Fruit fly (Drosophila melanogaster) whole organism, prepupa: ENCODE measurements around the gene Lkr.

Source experiments
- Blimp-1 ChIP-seq: fragments of 200-800 bp; sonication (Bioruptor generic); optimal IDR thresholded peaks from 3 replicates; lab custom pipeline; 2017; ENCODE audit warnings: missing biosample characterization, missing genetic modification characterization, mild to moderate bottlenecking, moderate library complexity, missing genetic modification reagents
- CG10669 ChIP-seq: fragments of 200-800 bp; sonication (Bioruptor generic); optimal IDR thresholded peaks from 3 replicates; lab custom pipeline; 2018; ENCODE audit warnings: missing biosample characterization, mild to moderate bottlenecking, missing genetic modification characterization, moderate library complexity
- CG11762 ChIP-seq: fragments of 200-800 bp; sonication (Bioruptor generic); optimal IDR thresholded peaks from 3 replicates; lab custom pipeline; 2016; ENCODE audit warnings: missing biosample characterization, missing genetic modification characterization; ENCODE audit not compliant: insufficient read depth
- CG11902 ChIP-seq: fragments of 200-800 bp; sonication (Bioruptor generic); optimal IDR thresholded peaks from 3 replicates; lab custom pipeline; 2016; ENCODE audit warnings: missing biosample characterization, missing genetic modification characterization
- CG15336 ChIP-seq: fragments of 200-800 bp; sonication (Bioruptor generic); IDR thresholded peaks from 2 replicates; pipeline ENCODE4 v1.3.6; 2022; ENCODE audit warnings: missing biosample characterization, missing genetic modification characterization
- CG1621 ChIP-seq: fragments of 200-800 bp; sonication (Bioruptor generic); optimal IDR thresholded peaks from 3 replicates; lab custom pipeline; 2018; ENCODE audit warnings: missing biosample characterization, mild to moderate bottlenecking, missing genetic modification characterization
- CG16779 ChIP-seq: fragments of 200-800 bp; sonication (Bioruptor generic); optimal IDR thresholded peaks from 3 replicates; lab custom pipeline; 2017; ENCODE audit warnings: missing biosample characterization, mild to moderate bottlenecking, missing genetic modification characterization
- CG31627 ChIP-seq: fragments of 200-800 bp; sonication (Bioruptor generic); optimal IDR thresholded peaks from 3 replicates; lab custom pipeline; 2016; ENCODE audit warnings: missing biosample characterization, missing genetic modification characterization
- CG34406 ChIP-seq: fragments of 200-800 bp; sonication (Bioruptor generic); optimal IDR thresholded peaks from 3 replicates; lab custom pipeline; 2016; ENCODE audit warnings: missing biosample characterization, missing genetic modification characterization
- CG3919 ChIP-seq: fragments of 200-800 bp; sonication (Bioruptor generic); optimal IDR thresholded peaks from 3 replicates; lab custom pipeline; 2016; ENCODE audit warnings: missing biosample characterization, missing genetic modification characterization
- CG6276 ChIP-seq: fragments of 200-800 bp; sonication (Bioruptor generic); optimal IDR thresholded peaks from 2 replicates; lab custom pipeline; 2017; ENCODE audit warnings: missing biosample characterization, mild to moderate bottlenecking, missing genetic modification characterization
- CG7368 ChIP-seq: fragments of 200-800 bp; sonication (Bioruptor generic); optimal IDR thresholded peaks from 3 replicates; lab custom pipeline; 2016; ENCODE audit warnings: missing biosample characterization, missing genetic modification characterization
- CG8119 ChIP-seq: fragments of 200-800 bp; sonication (Bioruptor generic); IDR thresholded peaks from 3 replicates; pipeline ENCODE4 v1.3.6; 2022; ENCODE audit warnings: missing biosample characterization, missing genetic modification characterization
- Eip75B ChIP-seq: fragments of 200-800 bp; sonication (Bioruptor generic); optimal IDR thresholded peaks from 3 replicates; lab custom pipeline; 2016; ENCODE audit warnings: missing biosample characterization, missing genetic modification characterization
- Eip78C ChIP-seq: fragments of 200-800 bp; sonication (Bioruptor generic); peaks from one replicate; lab custom pipeline; 2016; ENCODE audit warnings: missing biosample characterization, missing genetic modification characterization
- Ets21C ChIP-seq: fragments of 200-800 bp; sonication (Bioruptor generic); optimal IDR thresholded peaks from 3 replicates; lab custom pipeline; 2016; ENCODE audit warnings: missing biosample characterization, missing genetic modification characterization
- Gug ChIP-seq: fragments of 200-800 bp; sonication (Bioruptor generic); IDR thresholded peaks from 2 replicates; pipeline ENCODE4 v1.3.6; 2022; ENCODE audit warnings: missing biosample characterization, missing genetic modification characterization
- Hr4 ChIP-seq: fragments of 200-800 bp; sonication (Bioruptor generic); optimal IDR thresholded peaks from 3 replicates; lab custom pipeline; 2016; ENCODE audit warnings: missing biosample characterization, missing genetic modification characterization
- Lpt ChIP-seq: fragments of 200-800 bp; sonication (Bioruptor generic); optimal IDR thresholded peaks from 3 replicates; lab custom pipeline; 2016; ENCODE audit warnings: missing biosample characterization, missing genetic modification characterization
- Met ChIP-seq: fragments of 200-800 bp; sonication (Bioruptor generic); optimal IDR thresholded peaks from 3 replicates; lab custom pipeline; 2016; ENCODE audit warnings: missing biosample characterization, missing genetic modification characterization
- Smox ChIP-seq: fragments of 200-800 bp; sonication (Bioruptor generic); optimal IDR thresholded peaks from 3 replicates; lab custom pipeline; 2016; ENCODE audit warnings: missing biosample characterization, missing genetic modification characterization
- Sox102F ChIP-seq: fragments of 200-800 bp; sonication (Bioruptor generic); optimal IDR thresholded peaks from 2 replicates; lab custom pipeline; 2016; ENCODE audit warnings: missing biosample characterization, mild to moderate bottlenecking, missing genetic modification characterization
- Sox15 ChIP-seq: fragments of 200-800 bp; sonication (Bioruptor generic); optimal IDR thresholded peaks from 3 replicates; lab custom pipeline; 2016; ENCODE audit warnings: missing biosample characterization, missing genetic modification characterization
- achi ChIP-seq: fragments of 200-800 bp; sonication (Bioruptor generic); optimal IDR thresholded peaks from 3 replicates; lab custom pipeline; 2016; ENCODE audit warnings: missing biosample characterization, missing genetic modification characterization
- acj6 ChIP-seq: fragments of 200-800 bp; sonication (Bioruptor generic); optimal IDR thresholded peaks from 3 replicates; lab custom pipeline; 2016; ENCODE audit warnings: missing biosample characterization, missing genetic modification characterization
- dac ChIP-seq: fragments of 200-800 bp; sonication (Bioruptor generic); optimal IDR thresholded peaks from 2 replicates; lab custom pipeline; 2017; ENCODE audit warnings: missing biosample characterization, mild to moderate bottlenecking, missing genetic modification characterization
- dsx ChIP-seq: fragments of 200-800 bp; optimal IDR thresholded peaks from 3 replicates; lab custom pipeline; 2019; ENCODE audit warnings: missing biosample characterization, mild to moderate bottlenecking, missing genetic modification characterization, moderate library complexity; ENCODE audit not compliant: poor library complexity, severe bottlenecking
- esn ChIP-seq: fragments of 200-800 bp; sonication (Bioruptor generic); optimal IDR thresholded peaks from 2 replicates; lab custom pipeline; 2016; ENCODE audit warnings: missing biosample characterization, mild to moderate bottlenecking, missing genetic modification characterization, moderate library complexity
- fd59A ChIP-seq: fragments of 200-800 bp; sonication (Bioruptor generic); optimal IDR thresholded peaks from 2 replicates; lab custom pipeline; 2017; ENCODE audit warnings: missing biosample characterization, mild to moderate bottlenecking, missing genetic modification characterization, missing genetic modification reagents
- fkh ChIP-seq: fragments of 200-800 bp; sonication (Bioruptor generic); optimal IDR thresholded peaks from 3 replicates; lab custom pipeline; 2017; ENCODE audit warnings: missing biosample characterization, mild to moderate bottlenecking, missing genetic modification characterization, moderate library complexity
- lz ChIP-seq: fragments of 200-800 bp; sonication (Bioruptor generic); optimal IDR thresholded peaks from 3 replicates; lab custom pipeline; 2016; ENCODE audit warnings: missing biosample characterization, missing genetic modification characterization
- net ChIP-seq: fragments of 200-800 bp; sonication (Bioruptor generic); optimal IDR thresholded peaks from 3 replicates; lab custom pipeline; 2016; ENCODE audit warnings: missing biosample characterization, missing genetic modification characterization
- salr ChIP-seq, 2 experiments: fragments of 200-800 bp; sonication (Bioruptor generic); optimal IDR thresholded peaks; 3 replicates each; lab custom pipeline; 2016 to 2018; ENCODE audit warnings: missing biosample characterization in 2 of 2, missing genetic modification characterization in 2 of 2, mild to moderate bottlenecking in 1 of 2
- spab ChIP-seq: fragments of 200-800 bp; sonication (Bioruptor generic); optimal IDR thresholded peaks from 2 replicates; lab custom pipeline; 2017; ENCODE audit warnings: missing biosample characterization, mild to moderate bottlenecking, missing genetic modification characterization, missing genetic modification reagents
- topi ChIP-seq: fragments of 200-800 bp; sonication (Bioruptor generic); optimal IDR thresholded peaks from 3 replicates; lab custom pipeline; 2016; ENCODE audit warnings: missing biosample characterization, missing genetic modification characterization
- vri ChIP-seq: fragments of 200-800 bp; sonication (Bioruptor generic); optimal IDR thresholded peaks from 3 replicates; lab custom pipeline; 2016; ENCODE audit warnings: missing biosample characterization, mild to moderate bottlenecking, missing genetic modification characterization

The Lkr gene

DNA sequence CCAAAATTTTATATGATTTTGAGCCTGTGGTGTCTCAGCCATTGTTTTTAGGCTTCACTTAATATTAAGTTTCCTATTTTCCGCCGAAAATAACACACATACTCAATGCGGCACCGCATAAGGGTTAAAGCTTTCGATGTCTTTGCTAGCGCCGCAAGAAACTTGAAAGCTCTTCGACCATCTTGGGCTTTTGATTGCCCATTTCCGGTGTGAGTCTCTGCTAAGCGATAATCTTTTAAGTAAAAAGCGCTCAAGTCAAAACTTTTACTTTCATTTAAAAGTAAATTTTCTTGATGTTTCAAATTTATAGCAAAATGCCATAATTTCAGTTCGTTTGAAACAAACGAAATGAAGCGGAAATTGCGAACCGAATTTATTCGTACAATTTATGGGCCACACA, 17.2 kb downstream of the Lkr start (continued):
- TF ChIP-seq CG7368 (GFP tag; lab: Kevin White, UChicago) = peak; percentile 80
- TF ChIP-seq net (GFP tag; lab: Kevin White, UChicago) = peak; percentile 63
- peak; percentile 99 for TF ChIP-seq Blimp-1 (GFP tag; lab: Kevin White, UChicago)
- TF ChIP-seq CG10669 (GFP tag; lab: Kevin White, UChicago) = peak; percentile 60
- TF ChIP-seq Hr4 (GFP tag; lab: Kevin White, UChicago) = peak; percentile 2
- TF ChIP-seq vri (GFP tag; lab: Kevin White, UChicago) = peak; percentile 73
- TF ChIP-seq topi = peak; percentile 79
- peak; percentile 84 for TF ChIP-seq CG3919
- no peak for TF ChIP-seq Gug (GFP tag; lab: Robert Waterston, UW)
- TF ChIP-seq Sox15 (GFP tag; lab: Kevin White, UChicago) = peak; percentile 24
- TF ChIP-seq, all 60 proteins: peak for 42

DNA sequence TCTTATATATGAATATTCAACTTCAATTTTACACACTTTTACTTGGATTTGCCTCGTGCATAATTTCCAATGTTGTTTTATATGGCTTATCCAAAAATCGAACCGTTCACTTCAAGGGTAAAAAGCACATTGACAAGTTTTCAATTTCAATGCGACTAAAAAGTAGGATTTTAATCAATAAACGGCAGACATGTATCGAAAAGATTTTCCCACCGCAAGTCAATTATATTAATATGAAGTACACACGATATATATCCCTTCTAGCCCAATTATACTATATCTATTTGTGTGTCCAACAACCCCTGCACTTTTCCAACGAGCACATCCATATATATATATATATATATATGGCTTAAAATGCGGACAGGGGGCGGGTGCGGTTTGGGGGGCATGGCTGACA, 18.4 kb downstream of the Lkr start, which contains the start of gene CG34342:
Gene CG34342 (minus strand): TSS at position 101 of the 400 bp plus-strand sequence.
- TF ChIP-seq topi (no peak), Lpt (GFP tag; lab: Kevin White, UChicago) (no peak), Eip78C (GFP tag; lab: Kevin White, UChicago) (no peak), CG8119 (GFP tag; lab: Robert Waterston, UW) (no peak), CG15336 (no peak), dsx (GFP tag; lab: Kevin White, UChicago) (no peak), CG11762 (GFP tag; lab: Kevin White, UChicago) (no peak), Smox (GFP tag; lab: Kevin White, UChicago) (no peak), achi (no peak), fd59A (GFP tag; lab: Kevin White, UChicago) (no peak), acj6 (GFP tag; lab: Kevin White, UChicago) (no peak), CG3919 (no peak), CG34406 (GFP tag; lab: Kevin White, UChicago) (no peak), esn (GFP tag; lab: Kevin White, UChicago) (no peak), CG11902 (GFP tag; lab: Kevin White, UChicago) (no peak), CG16779 (tag; lab: Kevin White, UChicago) (no peak), lz (GFP tag; lab: Kevin White, UChicago) (no peak), CG6276 (GFP tag; lab: Kevin White, UChicago) (no peak), dac (no peak)

DNA sequence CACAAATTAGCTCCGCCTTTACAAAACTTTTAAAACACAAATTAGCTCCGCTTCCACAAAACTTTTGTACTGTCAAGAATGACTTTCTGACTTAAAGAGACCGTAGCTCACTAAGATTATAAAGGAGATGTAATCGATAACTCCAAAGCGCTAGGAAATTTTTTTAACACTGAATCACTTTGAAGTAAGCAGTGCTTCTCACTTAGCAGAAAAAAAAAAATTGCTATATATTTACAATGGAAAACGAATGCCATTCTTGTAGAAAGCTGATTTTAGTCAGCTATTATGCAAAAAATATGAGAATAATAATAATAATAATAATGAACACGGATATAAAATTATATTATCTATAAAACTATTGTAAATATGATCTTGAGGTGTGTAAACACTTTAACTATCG, 30.3 kb downstream of the Lkr start, which contains the start of gene blanks:
Gene blanks (minus strand): TSS at position 101 of the 400 bp plus-strand sequence.
- TF ChIP-seq CG15336 = no peak
- TF ChIP-seq Eip75B (GFP tag; lab: Kevin White, UChicago) = no peak
- no peak for TF ChIP-seq CG31627 (GFP tag; lab: Kevin White, UChicago)
- TF ChIP-seq fkh = no peak
- no peak for TF ChIP-seq Eip78C (GFP tag; lab: Kevin White, UChicago)
- no peak for TF ChIP-seq Lpt (GFP tag; lab: Kevin White, UChicago)
- no peak for TF ChIP-seq vri (GFP tag; lab: Kevin White, UChicago)
- TF ChIP-seq Met (GFP tag; lab: Kevin White, UChicago) = no peak
- TF ChIP-seq CG8119 (GFP tag; lab: Robert Waterston, UW) = no peak
- no peak for TF ChIP-seq spab (GFP tag; lab: Kevin White, UChicago)
- no peak for TF ChIP-seq Ets21C
- TF ChIP-seq dsx (GFP tag; lab: Kevin White, UChicago) = no peak
- no peak for TF ChIP-seq esn (GFP tag; lab: Kevin White, UChicago)
- no peak for TF ChIP-seq salr (GFP tag; optimal IDR thresholded peaks at IDR 0.05; lab: Kevin White, UChicago)

DNA sequence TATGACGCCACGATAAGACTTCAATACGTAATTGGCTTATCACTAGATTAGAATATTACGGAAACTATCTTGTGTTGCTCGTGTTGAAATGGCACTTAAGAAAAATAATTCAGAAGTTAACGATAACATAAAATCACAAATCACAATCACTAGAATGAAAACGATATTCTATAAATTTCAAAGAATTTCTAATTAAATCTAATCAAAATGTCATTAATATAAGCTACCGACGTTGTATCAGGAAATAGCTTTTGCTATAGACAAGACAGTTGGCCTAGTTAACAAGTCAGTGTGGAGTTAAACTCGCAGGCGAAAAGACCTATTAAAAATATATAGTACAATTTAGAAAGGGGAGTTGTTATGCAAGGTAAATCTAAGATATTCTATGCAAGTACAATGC, 49.7 kb downstream of the Lkr start, which contains the start of gene CG4835:
Gene CG4835 (plus strand): TSS at position 301 of the 400 bp plus-strand sequence.
- TF ChIP-seq Gug (GFP tag; lab: Robert Waterston, UW) (no peak), CG15336 (no peak), CG1621 (tag; lab: Kevin White, UChicago) (no peak), fkh (no peak), salr (GFP tag; optimal IDR thresholded peaks at IDR 0.05; lab: Kevin White, UChicago) (no peak), CG31627 (GFP tag; lab: Kevin White, UChicago) (no peak), Sox102F (no peak), Smox (GFP tag; lab: Kevin White, UChicago) (no peak)
- TF ChIP-seq, all 60 proteins: peak for 0
